Worm (Caenorhabditis elegans) whole organism, L2 larva: Measurements from ENCODE around the gene cdc-50.B.
"Not testable (repeated sequence)": the region's sequence is repeated elsewhere in the genome, so short reads cannot be mapped to it uniquely, and the experiment has no call there.

Experiments used
- C34F6.9 ChIP-seq: fragments of 150-350 bp; optimal IDR thresholded peaks from 2 replicates; lab custom pipeline; 2014; ENCODE audit warnings: missing biosample characterization, missing genetic modification characterization
- R02D3.7 ChIP-seq: fragments of 150-350 bp; optimal IDR thresholded peaks from 2 replicates; lab custom pipeline; 2014; ENCODE audit warnings: missing biosample characterization, missing genetic modification characterization
- Y55F3AM.14 ChIP-seq: fragments of 200-800 bp; sonication (Bioruptor generic); optimal IDR thresholded peaks from 2 replicates; lab custom pipeline; 2018; ENCODE audit warnings: mild to moderate bottlenecking, missing genetic modification characterization, missing compliant biosample characterization
- alr-1 ChIP-seq: fragments of 150-350 bp; optimal IDR thresholded peaks from 2 replicates; lab custom pipeline; 2014; ENCODE audit warnings: missing biosample characterization, missing genetic modification characterization
- aly-2 ChIP-seq: fragments of 150-350 bp; optimal IDR thresholded peaks from 2 replicates; lab custom pipeline; 2014; ENCODE audit warnings: missing biosample characterization, missing genetic modification characterization
- ama-1 ChIP-seq: fragments of 150-350 bp; optimal IDR thresholded peaks from 2 replicates; lab custom pipeline; 2018; ENCODE audit warnings: inconsistent platforms
- blmp-1 ChIP-seq: sonication (generic microtip); optimal IDR thresholded peaks from 2 replicates; lab custom pipeline; 2017; ENCODE audit warnings: missing genetic modification characterization, mild to moderate bottlenecking, missing compliant biosample characterization, antibody characterized with exemption, moderate library complexity; ENCODE audit not compliant: insufficient read depth
- ceh-16 ChIP-seq: fragments of 150-350 bp; optimal IDR thresholded peaks from 2 replicates; lab custom pipeline; 2014; ENCODE audit warnings: missing biosample characterization, missing genetic modification characterization
- ceh-82 ChIP-seq: fragments of 150-350 bp; optimal IDR thresholded peaks from 2 replicates; lab custom pipeline; 2014; ENCODE audit warnings: missing biosample characterization, missing genetic modification characterization
- crh-2 ChIP-seq: sonication (generic microtip); optimal IDR thresholded peaks from 2 replicates; lab custom pipeline; 2017; ENCODE audit warnings: missing biosample characterization, missing genetic modification characterization
- fos-1 ChIP-seq: fragments of 150-350 bp; optimal IDR thresholded peaks from 2 replicates; lab custom pipeline; 2014; ENCODE audit warnings: missing biosample characterization, missing genetic modification characterization
- gmeb-1 ChIP-seq: fragments of 150-350 bp; optimal IDR thresholded peaks from 2 replicates; lab custom pipeline; 2014; ENCODE audit warnings: missing biosample characterization, missing genetic modification characterization
- lin-13 ChIP-seq: fragments of 150-350 bp; optimal IDR thresholded peaks from 2 replicates; lab custom pipeline; 2014; ENCODE audit warnings: missing biosample characterization, missing genetic modification reagents, missing genetic modification characterization
- lin-39 ChIP-seq: fragments of 150-350 bp; optimal IDR thresholded peaks from 2 replicates; lab custom pipeline; 2014; ENCODE audit warnings: missing biosample characterization, missing genetic modification reagents, missing genetic modification characterization
- lsy-2 ChIP-seq, 2 experiments: fragments of 150-350 bp in 1 of 2; sonication (generic microtip) in 1 of 2; optimal IDR thresholded peaks; 2 replicates each; lab custom pipeline; 2014 to 2017; ENCODE audit warnings: missing biosample characterization in 2 of 2, missing genetic modification characterization in 2 of 2
- mab-5 ChIP-seq: fragments of 150-350 bp; optimal IDR thresholded peaks from 2 replicates; lab custom pipeline; 2014; ENCODE audit warnings: missing biosample characterization, missing genetic modification characterization
- mbf-1 ChIP-seq: sonication (generic microtip); optimal IDR thresholded peaks from 2 replicates; lab custom pipeline; 2017; ENCODE audit warnings: missing biosample characterization, missing genetic modification characterization
- nhr-11 ChIP-seq: fragments of 150-350 bp; optimal IDR thresholded peaks from 2 replicates; lab custom pipeline; 2014; ENCODE audit warnings: missing biosample characterization, missing genetic modification characterization
- nhr-12 ChIP-seq: fragments of 150-350 bp; optimal IDR thresholded peaks from 2 replicates; lab custom pipeline; 2014; ENCODE audit warnings: missing biosample characterization, missing genetic modification characterization
- nhr-129 ChIP-seq: fragments of 150-350 bp; optimal IDR thresholded peaks from 2 replicates; lab custom pipeline; 2014; ENCODE audit warnings: missing biosample characterization, missing genetic modification characterization
- nhr-21 ChIP-seq: fragments of 150-350 bp; optimal IDR thresholded peaks from 2 replicates; lab custom pipeline; 2014; ENCODE audit warnings: missing biosample characterization, missing genetic modification characterization
- nhr-25 ChIP-seq: fragments of 150-350 bp; sonication (generic microtip); optimal IDR thresholded peaks from 3 replicates; lab custom pipeline; 2014; ENCODE audit warnings: missing biosample characterization, missing genetic modification characterization
- nhr-6 ChIP-seq: fragments of 150-350 bp; optimal IDR thresholded peaks from 2 replicates; lab custom pipeline; 2014; ENCODE audit warnings: missing biosample characterization, missing genetic modification characterization
- nhr-77 ChIP-seq: fragments of 150-350 bp; optimal IDR thresholded peaks from 2 replicates; lab custom pipeline; 2014; ENCODE audit warnings: missing biosample characterization, missing genetic modification characterization
- peb-1 ChIP-seq: fragments of 150-350 bp; optimal IDR thresholded peaks from 2 replicates; lab custom pipeline; 2014; ENCODE audit warnings: missing biosample characterization, missing genetic modification characterization
- skn-1 ChIP-seq: sonication (generic microtip); optimal IDR thresholded peaks from 2 replicates; lab custom pipeline; 2017; ENCODE audit warnings: missing biosample characterization, missing genetic modification characterization
- sma-9 ChIP-seq, 2 experiments: fragments of 150-350 bp in 1 of 2; sonication (generic microtip) in 1 of 2; optimal IDR thresholded peaks; 2 replicates each; lab custom pipeline; 2014 to 2016; ENCODE audit warnings: missing genetic modification characterization in 2 of 2, mild to moderate bottlenecking in 1 of 2, missing biosample characterization in 1 of 2, missing compliant biosample characterization in 1 of 2, missing genetic modification reagents in 1 of 2, moderate library complexity in 1 of 2
- snpc-4 ChIP-seq: fragments of 150-350 bp; optimal IDR thresholded peaks from 2 replicates; lab custom pipeline; 2014; ENCODE audit warnings: missing biosample characterization, missing genetic modification characterization
- unc-55 ChIP-seq: fragments of 150-350 bp; sonication (generic microtip); optimal IDR thresholded peaks from 3 replicates; lab custom pipeline; 2014; ENCODE audit warnings: missing biosample characterization, missing genetic modification reagents, missing genetic modification characterization
- unc-62 ChIP-seq: fragments of 150-350 bp; optimal IDR thresholded peaks from 2 replicates; lab custom pipeline; 2014; ENCODE audit warnings: missing biosample characterization, missing genetic modification reagents, missing genetic modification characterization
- zag-1 ChIP-seq: fragments of 150-350 bp; optimal IDR thresholded peaks from 2 replicates; lab custom pipeline; 2014; ENCODE audit warnings: missing biosample characterization, missing genetic modification characterization
- ztf-1 ChIP-seq: fragments of 200-800 bp; sonication (Bioruptor generic); conservative IDR thresholded peaks from 2 replicates; pipeline ENCODE4 v1.3.6; 2022; ENCODE audit warnings: missing genetic modification characterization, missing compliant biosample characterization
- ztf-11 ChIP-seq: sonication (generic microtip); optimal IDR thresholded peaks from 2 replicates; lab custom pipeline; 2017; ENCODE audit warnings: missing biosample characterization, missing genetic modification characterization
- ztf-4 ChIP-seq: fragments of 150-350 bp; optimal IDR thresholded peaks from 2 replicates; lab custom pipeline; 2014; ENCODE audit warnings: missing biosample characterization, missing genetic modification characterization

cdc-50.B gene

DNA sequence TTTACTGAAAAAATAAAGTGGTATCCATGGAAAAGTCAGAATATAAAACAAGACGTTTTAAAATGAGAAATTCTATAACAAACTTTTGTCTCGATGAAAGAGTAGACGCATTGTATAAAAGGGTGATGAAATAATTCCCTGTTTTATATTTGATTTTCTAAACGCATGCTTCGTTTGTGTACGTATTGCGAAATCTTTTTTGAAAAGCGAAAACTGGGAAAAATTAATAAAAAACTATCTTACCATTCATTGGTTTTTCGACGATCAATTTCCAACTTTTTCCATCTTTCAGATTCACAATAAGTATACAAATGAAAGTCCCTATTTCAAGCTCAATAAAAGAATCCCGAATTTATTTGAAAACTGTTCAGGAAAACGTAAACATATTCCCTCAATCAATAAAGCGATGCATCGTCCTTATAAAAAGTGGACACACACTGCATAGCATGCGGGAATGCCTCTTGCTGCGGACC is 20.2 kb downstream of the cdc-50.B start, which contains the start of gene C33D9.13:
Gene C33D9.13, minus strand, starts transcription at position 423 of the 473 bp plus-strand sequence.
- TF ChIP-seq C34F6.9 (tag; lab: Kevin White, UChicago) (peak; percentile 24), ama-1 (lab: Kevin White, UChicago) (no peak), alr-1 (tag; lab: Kevin White, UChicago) (no peak), Y55F3AM.14 (GFP tag; lab: Kevin White, UChicago) (no peak), unc-55 (peak; percentile 48), nhr-129 (tag; lab: Kevin White, UChicago) (no peak), blmp-1 (tag; lab: Kevin White, UChicago) (no peak)

DNA sequence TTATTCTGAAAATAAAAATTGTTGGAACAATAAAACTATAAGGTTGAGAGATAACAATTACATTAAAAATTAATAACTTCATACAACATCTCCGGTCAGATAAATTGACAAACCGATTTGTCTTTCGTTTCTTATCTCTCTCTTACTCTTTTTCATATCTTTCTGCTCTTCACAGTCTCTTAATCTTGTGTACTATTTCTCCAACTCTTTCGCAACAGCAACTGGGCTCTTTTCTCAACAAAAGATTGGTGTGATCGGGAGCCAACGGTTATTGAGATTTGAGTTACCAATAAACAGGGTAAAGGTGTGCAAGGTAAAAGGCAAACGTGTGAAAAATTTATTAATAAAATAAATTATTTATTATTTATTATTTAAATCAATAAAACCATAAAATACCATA is 22.0 kb downstream of the cdc-50.B start, which contains the start of gene C33D9.8:
Gene C33D9.8, minus strand, starts transcription at position 99 of the 400 bp plus-strand sequence.
- TF ChIP-seq C34F6.9 (tag; lab: Kevin White, UChicago) (peak; percentile 40), snpc-4 (no peak), lsy-2 (tag; optimal IDR thresholded peaks at IDR 0.05; lab: Kevin White, UChicago) (peak in 1 of 2 experiments; percentile 30), ceh-82 (tag; lab: Kevin White, UChicago) (no peak), unc-55 (peak; percentile 60)

- TF ChIP-seq nhr-6 (tag; lab: Kevin White, UChicago); C34F6.9 (tag; lab: Kevin White, UChicago); lin-13 (GFP tag; lab: Kevin White, UChicago): not testable (repeated sequence)
Measured at ce11 chrIV:8788048-8788447, 23.4 kb downstream of the cdc-50.B start, which contains the start of gene C33D9.10. Gene C33D9.10 (minus strand): TSS chrIV:8788148.

ce11 chrIV:8790144-8790543 is 25.5 kb downstream of the cdc-50.B start, which contains the start of gene sru-35:
Gene sru-35 (minus strand): TSS chrIV:8790244.
- TF ChIP-seq crh-2 (tag; lab: Kevin White, UChicago), result no peak
- no peak for TF ChIP-seq ztf-11 (tag; lab: Kevin White, UChicago)
- TF ChIP-seq R02D3.7 (tag; lab: Kevin White, UChicago), result no peak
- TF ChIP-seq nhr-21 (tag; lab: Kevin White, UChicago), result no peak
- TF ChIP-seq nhr-129 (tag; lab: Kevin White, UChicago), result no peak
- no peak for TF ChIP-seq blmp-1 (tag; lab: Kevin White, UChicago)
- no peak for TF ChIP-seq ceh-16 (tag; lab: Kevin White, UChicago)
- TF ChIP-seq sma-9 (GFP tag; optimal IDR thresholded peaks at IDR 0.05; lab: Kevin White, UChicago), result no peak
- TF ChIP-seq sma-9 (tag; optimal IDR thresholded peaks at IDR 0.05; lab: Kevin White, UChicago), result no peak
- TF ChIP-seq nhr-12 (tag; lab: Kevin White, UChicago), result no peak
- TF ChIP-seq nhr-11 (tag; lab: Kevin White, UChicago), result no peak
- no peak for TF ChIP-seq mbf-1
- no peak for TF ChIP-seq gmeb-1 (tag; lab: Kevin White, UChicago)
- TF ChIP-seq nhr-77 (tag; lab: Kevin White, UChicago), result no peak
- no peak for TF ChIP-seq unc-62 (GFP tag; lab: Kevin White, UChicago)
- TF ChIP-seq fos-1, result no peak
- no peak for TF ChIP-seq ztf-1 (GFP tag; lab: Robert Waterston, UW)
- TF ChIP-seq C34F6.9 (tag; lab: Kevin White, UChicago), result no peak

DNA sequence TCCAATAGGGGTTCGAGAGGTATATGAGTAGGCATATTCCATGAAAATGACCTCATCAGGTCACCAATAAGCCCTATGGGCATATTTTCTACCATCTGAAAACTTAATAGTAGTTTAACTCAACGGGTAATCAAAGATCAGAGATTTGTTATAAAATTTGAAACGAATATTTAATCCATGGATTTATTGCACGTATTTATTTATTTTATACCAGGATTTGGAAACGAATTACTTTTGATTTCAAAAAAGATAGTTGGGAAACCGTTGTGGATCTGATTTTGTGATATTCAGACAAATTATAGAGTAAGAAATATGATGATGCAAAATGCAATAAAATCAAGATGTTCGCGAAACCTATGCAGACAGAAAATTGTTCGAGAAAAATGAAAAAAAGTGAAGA is 28.1 kb downstream of the cdc-50.B start, which contains the start of gene C33D9.3:
Gene C33D9.3, minus strand, starts transcription at position 101 of the 400 bp plus-strand sequence.
- no peak for TF ChIP-seq ceh-82 (tag; lab: Kevin White, UChicago)
- no peak for TF ChIP-seq zag-1 (tag; lab: Kevin White, UChicago)
- no peak for TF ChIP-seq skn-1 (tag; lab: Kevin White, UChicago)
- no peak for TF ChIP-seq C34F6.9 (tag; lab: Kevin White, UChicago)
- no peak for TF ChIP-seq lin-39 (tag; lab: Kevin White, UChicago)
- TF ChIP-seq ztf-11 (tag; lab: Kevin White, UChicago), result no peak
- no peak for TF ChIP-seq Y55F3AM.14 (GFP tag; lab: Kevin White, UChicago)
- no peak for TF ChIP-seq unc-62 (GFP tag; lab: Kevin White, UChicago)
- TF ChIP-seq nhr-129 (tag; lab: Kevin White, UChicago), result no peak
- no peak for TF ChIP-seq unc-55
- no peak for TF ChIP-seq nhr-25
- TF ChIP-seq aly-2, result no peak
- no peak for TF ChIP-seq lin-13 (GFP tag; lab: Kevin White, UChicago)
- TF ChIP-seq mab-5 (tag; lab: Kevin White, UChicago), result no peak
- TF ChIP-seq ztf-1 (GFP tag; lab: Robert Waterston, UW), result no peak
- no peak for TF ChIP-seq ztf-4 (tag; lab: Kevin White, UChicago)
- TF ChIP-seq ceh-16 (tag; lab: Kevin White, UChicago), result no peak
- no peak for TF ChIP-seq peb-1 (tag; lab: Kevin White, UChicago)
- no peak for TF ChIP-seq crh-2 (tag; lab: Kevin White, UChicago)
- no peak for TF ChIP-seq sma-9 (GFP tag; optimal IDR thresholded peaks at IDR 0.05; lab: Kevin White, UChicago)
- no peak for TF ChIP-seq sma-9 (tag; optimal IDR thresholded peaks at IDR 0.05; lab: Kevin White, UChicago)
